Worm (Caenorhabditis elegans) whole organism, late embryonic: Measurements from ENCODE around the gene lron-10.

ENCODE experiments used
- F13H6.1 ChIP-seq: sonication (generic microtip); optimal IDR thresholded peaks from 2 replicates; lab custom pipeline; 2016; ENCODE audit warnings: missing genetic modification characterization, missing compliant biosample characterization
- K02D7.2 ChIP-seq: sonication (generic microtip); optimal IDR thresholded peaks from 2 replicates; lab custom pipeline; 2017; ENCODE audit warnings: mild to moderate bottlenecking, missing genetic modification characterization, missing compliant biosample characterization
- K09A11.1 ChIP-seq: sonication (generic microtip); optimal IDR thresholded peaks from 2 replicates; lab custom pipeline; 2017; ENCODE audit warnings: antibody characterized with exemption, mild to moderate bottlenecking, missing genetic modification characterization, missing compliant biosample characterization; ENCODE audit not compliant: insufficient read depth
- T23F11.4 ChIP-seq: fragments of 200-800 bp; sonication (Bioruptor generic); optimal IDR thresholded peaks from 2 replicates; lab custom pipeline; 2018; ENCODE audit warnings: mild to moderate bottlenecking, missing genetic modification characterization, missing compliant biosample characterization
- Y22D7AL.16 ChIP-seq: sonication (generic microtip); optimal IDR thresholded peaks from 2 replicates; lab custom pipeline; 2016; ENCODE audit warnings: missing genetic modification characterization, missing compliant biosample characterization
- ama-1 ChIP-seq: fragments of 150-350 bp; optimal IDR thresholded peaks from 2 replicates; lab custom pipeline; 2014
- ceh-14 ChIP-seq: sonication (generic microtip); optimal IDR thresholded peaks from 2 replicates; lab custom pipeline; 2016; ENCODE audit warnings: missing genotype, missing genetic modification characterization, missing compliant biosample characterization
- ceh-18 ChIP-seq: sonication (generic microtip); optimal IDR thresholded peaks from 2 replicates; lab custom pipeline; 2016; ENCODE audit warnings: missing genetic modification characterization, missing compliant biosample characterization
- ceh-19 ChIP-seq: fragments of 200-800 bp; sonication (Bioruptor generic); optimal IDR thresholded peaks from 2 replicates; lab custom pipeline; 2018; ENCODE audit warnings: mild to moderate bottlenecking, missing genetic modification characterization, missing compliant biosample characterization
- ceh-22 ChIP-seq: sonication (generic microtip); optimal IDR thresholded peaks from 2 replicates; lab custom pipeline; 2017; ENCODE audit warnings: missing biosample characterization, missing genetic modification characterization
- ceh-24 ChIP-seq: sonication (generic microtip); optimal IDR thresholded peaks from 2 replicates; lab custom pipeline; 2016; ENCODE audit warnings: mild to moderate bottlenecking, missing genetic modification characterization, missing compliant biosample characterization
- ceh-30 ChIP-seq: fragments of 150-350 bp; optimal IDR thresholded peaks from 2 replicates; lab custom pipeline; 2014; ENCODE audit warnings: missing biosample characterization, missing genetic modification characterization
- ceh-31 ChIP-seq: sonication (generic microtip); optimal IDR thresholded peaks from 2 replicates; lab custom pipeline; 2016; ENCODE audit warnings: missing genetic modification characterization, missing compliant biosample characterization
- ceh-34 ChIP-seq: sonication (generic microtip); optimal IDR thresholded peaks from 2 replicates; lab custom pipeline; 2016; ENCODE audit warnings: mild to moderate bottlenecking, missing genetic modification characterization, missing compliant biosample characterization
- ceh-48 ChIP-seq: sonication (generic microtip); optimal IDR thresholded peaks from 2 replicates; lab custom pipeline; 2016; ENCODE audit warnings: missing genetic modification characterization, inconsistent platforms, missing compliant biosample characterization
- ceh-6 ChIP-seq: fragments of 200-800 bp; sonication (Bioruptor generic); optimal IDR thresholded peaks from 2 replicates; lab custom pipeline; 2018; ENCODE audit warnings: mild to moderate bottlenecking, missing genetic modification characterization, missing compliant biosample characterization
- ceh-9 ChIP-seq: sonication (generic microtip); optimal IDR thresholded peaks from 2 replicates; lab custom pipeline; 2016; ENCODE audit warnings: mild to moderate bottlenecking, missing genetic modification characterization, inconsistent platforms, missing compliant biosample characterization
- che-1 ChIP-seq: sonication (generic microtip); optimal IDR thresholded peaks from 2 replicates; lab custom pipeline; 2016; ENCODE audit warnings: mild to moderate bottlenecking, missing genetic modification characterization, missing compliant biosample characterization
- dve-1 ChIP-seq: sonication (generic microtip); optimal IDR thresholded peaks from 2 replicates; lab custom pipeline; 2017; ENCODE audit warnings: antibody characterized with exemption, mild to moderate bottlenecking, missing genetic modification characterization, missing compliant biosample characterization
- elt-4 ChIP-seq: sonication (generic microtip); optimal IDR thresholded peaks from 2 replicates; lab custom pipeline; 2016; ENCODE audit warnings: missing genetic modification characterization, missing compliant biosample characterization
- ets-4 ChIP-seq: sonication (generic microtip); optimal IDR thresholded peaks from 2 replicates; lab custom pipeline; 2016; ENCODE audit warnings: missing genetic modification characterization, missing compliant biosample characterization
- fax-1 ChIP-seq: sonication (generic microtip); optimal IDR thresholded peaks from 2 replicates; lab custom pipeline; 2016; ENCODE audit warnings: missing genotype, missing genetic modification characterization, missing compliant biosample characterization
- fkh-10 ChIP-seq: fragments of 150-350 bp; optimal IDR thresholded peaks from 2 replicates; lab custom pipeline; 2014; ENCODE audit warnings: missing biosample characterization, missing genetic modification reagents, missing genetic modification characterization
- fkh-6 ChIP-seq: sonication (generic microtip); optimal IDR thresholded peaks from 2 replicates; lab custom pipeline; 2016; ENCODE audit warnings: missing genetic modification characterization, missing compliant biosample characterization
- hlh-15 ChIP-seq: sonication (generic microtip); optimal IDR thresholded peaks from 2 replicates; lab custom pipeline; 2016; ENCODE audit warnings: missing genetic modification characterization, missing compliant biosample characterization
- hlh-6 ChIP-seq: sonication (generic microtip); optimal IDR thresholded peaks from 2 replicates; lab custom pipeline; 2016; ENCODE audit warnings: missing genotype, missing genetic modification characterization, missing compliant biosample characterization
- lin-11 ChIP-seq: fragments of 200-800 bp; sonication (Bioruptor generic); optimal IDR thresholded peaks from 2 replicates; lab custom pipeline; 2018; ENCODE audit warnings: mild to moderate bottlenecking, missing genetic modification characterization, missing compliant biosample characterization
- nfya-1 ChIP-seq: sonication (generic microtip); optimal IDR thresholded peaks from 2 replicates; lab custom pipeline; 2017; ENCODE audit warnings: missing genetic modification characterization, mild to moderate bottlenecking, missing compliant biosample characterization, antibody characterized with exemption, moderate library complexity
- nhr-11 ChIP-seq: fragments of 150-350 bp; optimal IDR thresholded peaks from 2 replicates; lab custom pipeline; 2014; ENCODE audit warnings: missing biosample characterization, missing genetic modification characterization
- nhr-232 ChIP-seq: sonication (generic microtip); optimal IDR thresholded peaks from 2 replicates; lab custom pipeline; 2016; ENCODE audit warnings: missing genetic modification characterization, missing compliant biosample characterization
- odd-2 ChIP-seq: sonication (generic microtip); optimal IDR thresholded peaks from 2 replicates; lab custom pipeline; 2017; ENCODE audit warnings: antibody characterized with exemption, mild to moderate bottlenecking, missing genetic modification characterization, missing compliant biosample characterization
- pax-1 ChIP-seq: fragments of 150-350 bp; optimal IDR thresholded peaks from 2 replicates; lab custom pipeline; 2014; ENCODE audit warnings: missing biosample characterization, missing genetic modification characterization
- pha-4 ChIP-seq: fragments of 150-350 bp; optimal IDR thresholded peaks from 2 replicates; lab custom pipeline; 2018; ENCODE audit warnings: missing biosample characterization, missing genetic modification reagents, missing genetic modification characterization
- pros-1 ChIP-seq: fragments of 150-350 bp; optimal IDR thresholded peaks from 2 replicates; lab custom pipeline; 2014; ENCODE audit warnings: missing biosample characterization, missing genetic modification reagents, missing genetic modification characterization
- ref-2 ChIP-seq: sonication (generic microtip); optimal IDR thresholded peaks from 2 replicates; lab custom pipeline; 2016; ENCODE audit warnings: missing genetic modification characterization, missing compliant biosample characterization
- rnt-1 ChIP-seq: sonication (generic microtip); optimal IDR thresholded peaks from 2 replicates; lab custom pipeline; 2016; ENCODE audit warnings: missing genetic modification characterization, missing compliant biosample characterization
- sdc-2 ChIP-seq: sonication (generic microtip); optimal IDR thresholded peaks from 2 replicates; lab custom pipeline; 2016; ENCODE audit warnings: missing genotype, missing genetic modification characterization, missing compliant biosample characterization
- sox-2 ChIP-seq: fragments of 200-800 bp; sonication (Bioruptor generic); IDR thresholded peaks from 2 replicates; pipeline ENCODE4 v1.3.6; 2022; ENCODE audit warnings: missing genetic modification reagents, missing genetic modification characterization, missing compliant biosample characterization
- sox-4 ChIP-seq: sonication (generic microtip); optimal IDR thresholded peaks from 2 replicates; lab custom pipeline; 2017; ENCODE audit warnings: mild to moderate bottlenecking, missing genetic modification characterization, inconsistent platforms, missing compliant biosample characterization
- syd-9 ChIP-seq: sonication (generic microtip); optimal IDR thresholded peaks from 2 replicates; lab custom pipeline; 2016; ENCODE audit warnings: mild to moderate bottlenecking, missing genetic modification characterization, moderate library complexity, missing compliant biosample characterization
- tbx-7 ChIP-seq: sonication (generic microtip); optimal IDR thresholded peaks from 2 replicates; lab custom pipeline; 2016; ENCODE audit warnings: missing genotype, missing genetic modification characterization, missing compliant biosample characterization
- ttx-3 ChIP-seq: sonication (generic microtip); optimal IDR thresholded peaks from 2 replicates; lab custom pipeline; 2016; ENCODE audit warnings: missing genetic modification reagents, missing genetic modification characterization, missing compliant biosample characterization
- unc-3 ChIP-seq, 2 experiments: fragments of 200-800 bp in 1 of 2; sonication (Bioruptor generic) in 1 of 2; sonication (generic microtip) in 1 of 2; conservative IDR thresholded peaks in 1 of 2; optimal IDR thresholded peaks in 1 of 2; 2 replicates each; pipeline versions ENCODE4 v1.3.6 to Lab custom; 2016 to 2022; ENCODE audit warnings: missing compliant biosample characterization in 2 of 2, missing genetic modification characterization in 2 of 2, missing genetic modification reagents in 1 of 2
- unc-42 ChIP-seq: sonication (generic microtip); optimal IDR thresholded peaks from 2 replicates; lab custom pipeline; 2016; ENCODE audit warnings: missing genotype, missing genetic modification characterization, missing compliant biosample characterization
- unc-55 ChIP-seq: sonication (generic microtip); optimal IDR thresholded peaks from 2 replicates; lab custom pipeline; 2017; ENCODE audit warnings: missing biosample characterization, missing genetic modification reagents, missing genetic modification characterization
- unc-86 ChIP-seq: sonication (generic microtip); optimal IDR thresholded peaks from 2 replicates; lab custom pipeline; 2016; ENCODE audit warnings: missing genetic modification characterization, missing compliant biosample characterization
- ztf-16 ChIP-seq: sonication (generic microtip); optimal IDR thresholded peaks from 2 replicates; lab custom pipeline; 2017; ENCODE audit warnings: missing genetic modification characterization, missing compliant biosample characterization

lron-10 gene

ce11 chrIII:10629043-10629442 is 7.9 kb upstream of the lron-10 start, which contains the start of gene swt-4:
Gene swt-4 (minus strand): TSS chrIII:10629143.
- TF ChIP-seq ceh-19 (GFP tag; lab: Kevin White, UChicago) = no peak
- TF ChIP-seq fkh-6 (tag; lab: Kevin White, UChicago) = no peak
- no peak for TF ChIP-seq K02D7.2
- no peak for TF ChIP-seq odd-2 (tag; lab: Kevin White, UChicago)
- TF ChIP-seq, all 69 proteins: peak for 0

ce11 chrIII:10628360-10628759 is 7.2 kb upstream of the lron-10 start:
- no peak for TF ChIP-seq fax-1 (tag; lab: Kevin White, UChicago)
- peak; percentile 32 for TF ChIP-seq nfya-1
- TF ChIP-seq unc-3 (GFP tag; conservative IDR thresholded peaks at IDR 0.05; lab: Robert Waterston, UW) = no peak
- TF ChIP-seq unc-3 (tag; optimal IDR thresholded peaks at IDR 0.05; lab: Kevin White, UChicago) = no peak
- TF ChIP-seq unc-55 (GFP tag; lab: Kevin White, UChicago) = no peak

- TF ChIP-seq lin-11 (peak; percentile 70), Y22D7AL.16 (tag; lab: Kevin White, UChicago) (peak; percentile 30), ama-1 (lab: Kevin White, UChicago) (no peak), ets-4 (tag; lab: Kevin White, UChicago) (no peak), unc-42 (tag; lab: Kevin White, UChicago) (no peak), hlh-15 (tag; lab: Kevin White, UChicago) (no peak), pax-1 (tag; lab: Kevin White, UChicago) (no peak), unc-86 (peak; percentile 70), T23F11.4 (GFP tag; lab: Kevin White, UChicago) (peak; percentile 36), ceh-31 (tag; lab: Kevin White, UChicago) (no peak), sdc-2 (peak; percentile 27), dve-1 (tag; lab: Kevin White, UChicago) (peak; percentile 53), ceh-34 (tag; lab: Kevin White, UChicago) (peak; percentile 41), ceh-48 (peak; percentile 66), sox-4 (tag; lab: Kevin White, UChicago) (peak; percentile 65), ceh-6 (GFP tag; lab: Kevin White, UChicago) (peak; percentile 76), ztf-16 (tag; lab: Kevin White, UChicago) (peak; percentile 56), ttx-3 (peak; percentile 50), fkh-10 (GFP tag; lab: Kevin White, UChicago) (no peak), tbx-7 (tag; lab: Kevin White, UChicago) (no peak), ceh-22 (tag; lab: Kevin White, UChicago) (no peak), K02D7.2 (peak; percentile 48), ceh-24 (tag; lab: Kevin White, UChicago) (no peak), K09A11.1 (tag; lab: Kevin White, UChicago) (no peak), ceh-30 (no peak), fkh-6 (tag; lab: Kevin White, UChicago) (peak; percentile 65), unc-3 (GFP tag; conservative IDR thresholded peaks at IDR 0.05; lab: Robert Waterston, UW) (0 out of 2 replicates have a peak, but pooled peaks have one; percentile 34), unc-3 (tag; optimal IDR thresholded peaks at IDR 0.05; lab: Kevin White, UChicago) (peak; percentile 58), hlh-6 (tag; lab: Kevin White, UChicago) (peak; percentile 75), ref-2 (tag; lab: Kevin White, UChicago) (peak; percentile 37), nhr-232 (peak; percentile 80), rnt-1 (tag; lab: Kevin White, UChicago) (peak; percentile 44), sox-2 (GFP tag; lab: Robert Waterston, UW) (peak; percentile 77), ceh-9 (tag; lab: Kevin White, UChicago) (peak; percentile 29), pros-1 (tag; lab: Kevin White, UChicago) (no peak), che-1 (tag; lab: Kevin White, UChicago) (peak; percentile 80), ceh-14 (tag; lab: Kevin White, UChicago) (no peak), F13H6.1 (no peak), nfya-1 (peak; percentile 26), nhr-11 (tag; lab: Kevin White, UChicago) (no peak), syd-9 (peak; percentile 48), ceh-19 (GFP tag; lab: Kevin White, UChicago) (peak; percentile 68), elt-4 (no peak), fax-1 (tag; lab: Kevin White, UChicago) (peak; percentile 58), ceh-18 (tag; lab: Kevin White, UChicago) (peak; percentile 63), unc-55 (GFP tag; lab: Kevin White, UChicago) (no peak), pha-4 (tag; lab: Kevin White, UChicago) (no peak)
Observed at ce11 chrIII:10624564-10624963, 3.4 kb upstream of the lron-10 start.
